Fruit fly (Drosophila melanogaster) Kc167 (cell line): Measurements from ENCODE around the gene gish.

Experiments used
- Sin3A ChIP-seq: fragments of >200 bp; optimal IDR thresholded peaks from 2 replicates; lab custom pipeline; 2018; ENCODE audit warnings: missing external identifiers
- h ChIP-seq: fragments of >200 bp; optimal IDR thresholded peaks from 3 replicates; lab custom pipeline; 2018; ENCODE audit warnings: missing external identifiers
- insv ChIP-seq: fragments of >200 bp; optimal IDR thresholded peaks from 3 replicates; lab custom pipeline; 2018; ENCODE audit warnings: missing external identifiers
- psq ChIP-seq: fragments of >200 bp; optimal IDR thresholded peaks from 2 replicates; lab custom pipeline; 2017; ENCODE audit warnings: missing external identifiers
- ttk ChIP-seq: sonication (Bioruptor generic); optimal IDR thresholded peaks from 2 replicates; lab custom pipeline; 2017; ENCODE audit warnings: missing external identifiers

DNA sequence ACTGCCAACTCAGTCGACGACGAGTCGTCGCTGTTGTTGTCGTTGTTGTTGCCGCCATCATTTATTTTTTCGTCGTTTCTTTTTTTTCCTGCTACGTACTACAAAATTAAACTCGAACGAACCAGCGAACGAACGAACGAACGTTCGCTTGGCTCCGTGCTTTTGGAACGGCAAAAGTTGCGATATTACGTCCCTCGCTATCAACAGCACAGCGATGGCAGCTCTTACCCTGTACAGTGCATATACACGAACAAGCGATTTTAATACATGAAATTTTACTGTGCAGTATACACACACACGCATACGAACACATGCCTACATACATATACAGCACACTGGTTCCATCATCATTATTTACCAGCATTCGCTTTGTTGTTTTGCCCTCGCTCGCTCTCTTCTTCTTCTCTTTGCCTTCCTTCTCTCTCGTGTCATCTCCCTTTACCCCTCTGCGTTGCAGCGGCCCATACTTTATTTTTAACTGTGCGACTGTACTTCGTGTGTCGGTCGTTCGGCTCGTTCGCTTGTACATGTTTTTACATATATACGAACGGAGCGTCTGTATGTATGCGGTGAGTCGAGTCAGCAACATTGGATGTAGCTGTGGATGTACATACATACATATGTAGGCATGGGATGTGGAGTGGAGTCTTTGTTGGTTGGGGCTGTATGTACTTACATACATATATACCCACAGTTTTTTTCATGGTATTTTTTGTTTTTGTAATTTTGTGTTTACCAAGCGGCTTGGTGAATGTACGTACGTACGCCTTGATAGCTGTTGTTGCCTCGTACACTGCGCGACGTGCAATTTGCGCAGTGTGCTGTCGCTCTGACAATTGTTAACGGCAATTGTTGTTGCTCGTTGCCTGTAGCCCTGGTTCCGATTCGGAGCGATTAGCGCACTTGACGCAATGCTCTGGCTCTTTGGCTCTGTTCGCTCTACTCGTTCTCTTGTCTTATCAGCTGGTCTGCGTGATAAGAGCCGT lies 22.1 kb upstream of the gish start:
- no peak for TF ChIP-seq h (lab: Kevin White, UChicago)
- no peak for TF ChIP-seq insv (lab: Kevin White, UChicago)
- no peak for TF ChIP-seq ttk
- TF ChIP-seq psq: no peak
- TF ChIP-seq Sin3A: no peak
